Worm (Caenorhabditis elegans): ENCODE data around the gene col-38.

ce11 chrII:8566039-8566438, 2.8 kb downstream of the col-38 start, which contains the start of gene stc-1:
- TF ChIP-seq W03F9.2 (tag; optimal IDR thresholded peaks at IDR 0.05) (no peak), him-1 (tag; optimal IDR thresholded peaks at IDR 0.05) (no peak)
